Worm (Caenorhabditis elegans) whole organism, L2 larva: Measurements from ENCODE around the gene set-6.

Experiments
- R02D3.7 ChIP-seq: fragments of 150-350 bp; optimal IDR thresholded peaks from 2 replicates; lab custom pipeline; 2014; ENCODE audit warnings: missing biosample characterization, missing genetic modification characterization
- blmp-1 ChIP-seq: sonication (generic microtip); optimal IDR thresholded peaks from 2 replicates; lab custom pipeline; 2017; ENCODE audit warnings: missing genetic modification characterization, mild to moderate bottlenecking, missing compliant biosample characterization, antibody characterized with exemption, moderate library complexity; ENCODE audit not compliant: insufficient read depth
- egl-27 ChIP-seq: sonication (generic microtip); optimal IDR thresholded peaks from 3 replicates; lab custom pipeline; 2017; ENCODE audit warnings: missing biosample characterization, missing genetic modification reagents, missing genetic modification characterization
- nhr-11 ChIP-seq: fragments of 150-350 bp; optimal IDR thresholded peaks from 2 replicates; lab custom pipeline; 2014; ENCODE audit warnings: missing biosample characterization, missing genetic modification characterization
- nhr-12 ChIP-seq: fragments of 150-350 bp; optimal IDR thresholded peaks from 2 replicates; lab custom pipeline; 2014; ENCODE audit warnings: missing biosample characterization, missing genetic modification characterization
- skn-1 ChIP-seq: sonication (generic microtip); optimal IDR thresholded peaks from 2 replicates; lab custom pipeline; 2017; ENCODE audit warnings: missing biosample characterization, missing genetic modification characterization
- unc-62 ChIP-seq: fragments of 150-350 bp; optimal IDR thresholded peaks from 2 replicates; lab custom pipeline; 2014; ENCODE audit warnings: missing biosample characterization, missing genetic modification reagents, missing genetic modification characterization
- ztf-11 ChIP-seq: sonication (generic microtip); optimal IDR thresholded peaks from 2 replicates; lab custom pipeline; 2017; ENCODE audit warnings: missing biosample characterization, missing genetic modification characterization
- ztf-4 ChIP-seq: fragments of 150-350 bp; optimal IDR thresholded peaks from 2 replicates; lab custom pipeline; 2014; ENCODE audit warnings: missing biosample characterization, missing genetic modification characterization

- TF ChIP-seq ztf-11 (tag; lab: Kevin White, UChicago): no peak
- no peak for TF ChIP-seq R02D3.7 (tag; lab: Kevin White, UChicago)
- no peak for TF ChIP-seq unc-62 (GFP tag; lab: Kevin White, UChicago)
- TF ChIP-seq nhr-11: no peak
- no peak for TF ChIP-seq blmp-1 (tag; lab: Kevin White, UChicago)
- no peak for TF ChIP-seq egl-27
- TF ChIP-seq skn-1 (tag; lab: Kevin White, UChicago): no peak
- no peak for TF ChIP-seq ztf-4 (tag; lab: Kevin White, UChicago)
- no peak for TF ChIP-seq nhr-12 (tag; lab: Kevin White, UChicago)
Measured at ce11 chrX:11992246-11992645, 17.8 kb upstream of the set-6 start.
